Worm (Caenorhabditis elegans): Measurements from ENCODE around the gene oac-21.

- TF ChIP-seq nhr-237 (tag; optimal IDR thresholded peaks at IDR 0.05) (no peak), nhr-11 (tag; optimal IDR thresholded peaks at IDR 0.05) (no peak), mdl-1 (tag; optimal IDR thresholded peaks at IDR 0.05) (no peak), snpc-4 (tag; optimal IDR thresholded peaks at IDR 0.05) (no peak), lin-13 (GFP tag; optimal IDR thresholded peaks at IDR 0.05) (no peak), efl-1 (optimal IDR thresholded peaks at IDR 0.05) (no peak), efl-1 (GFP tag; optimal IDR thresholded peaks at IDR 0.05 in 1 of 2) (no peak), xbp-1 (tag; optimal IDR thresholded peaks at IDR 0.05) (no peak), ets-5 (GFP tag; IDR thresholded peaks at IDR 0.05) (no peak), fkh-8 (tag; optimal IDR thresholded peaks at IDR 0.05) (no peak), ceh-82 (tag; optimal IDR thresholded peaks at IDR 0.05) (no peak), ama-1 (optimal IDR thresholded peaks at IDR 0.05) (no peak), fos-1 (tag; optimal IDR thresholded peaks at IDR 0.05) (no peak), dpl-1 (GFP tag; optimal IDR thresholded peaks at IDR 0.05) (no peak), lin-15B (tag; optimal IDR thresholded peaks at IDR 0.05) (no peak)
These were observed 32.9 kb upstream of the oac-21 start for ce11 chrIV:3856190-3856589.

Measured in whole organism, L1 larva.